Fruit fly (Drosophila melanogaster) whole organism, embryonic: Measurements from ENCODE around the gene Bap60.

Experiments
- ATbp ChIP-seq: fragments of 200-800 bp; sonication (Bioruptor generic); optimal IDR thresholded peaks from 2 replicates; lab custom pipeline; 2017; ENCODE audit warnings: missing biosample characterization, mild to moderate bottlenecking, missing genetic modification characterization, missing genetic modification reagents
- Abd-B ChIP-seq: fragments of 200-800 bp; sonication (Bioruptor generic); optimal IDR thresholded peaks from 2 replicates; lab custom pipeline; 2018; ENCODE audit warnings: missing biosample characterization, mild to moderate bottlenecking, missing genetic modification characterization, moderate library complexity
- Asciz ChIP-seq: fragments of 200-800 bp; sonication (Bioruptor generic); optimal IDR thresholded peaks from 2 replicates; lab custom pipeline; 2017; ENCODE audit warnings: missing biosample characterization, mild to moderate bottlenecking, missing genetic modification characterization, missing genetic modification reagents
- CG11696 ChIP-seq: fragments of 200-800 bp; sonication (Bioruptor generic); IDR thresholded peaks from 2 replicates; pipeline ENCODE4 v1.3.6; 2022; ENCODE audit warnings: missing biosample characterization, missing genetic modification characterization
- CG12236 ChIP-seq: fragments of 200-800 bp; sonication (Bioruptor generic); optimal IDR thresholded peaks from 2 replicates; lab custom pipeline; 2016; ENCODE audit warnings: missing biosample characterization, missing genetic modification characterization
- CG12391 ChIP-seq: fragments of 200-800 bp; sonication (Bioruptor generic); optimal IDR thresholded peaks from 3 replicates; lab custom pipeline; 2018; ENCODE audit warnings: missing biosample characterization, mild to moderate bottlenecking, missing genetic modification characterization, moderate library complexity
- CG13287 ChIP-seq: fragments of 200-800 bp; sonication (Bioruptor generic); IDR thresholded peaks from 2 replicates; pipeline ENCODE4 v1.3.6; 2022; ENCODE audit warnings: missing biosample characterization, missing genetic modification characterization; ENCODE audit not compliant: partially characterized antibody
- CG14050 ChIP-seq: fragments of 200-800 bp; sonication (Bioruptor generic); IDR thresholded peaks from 3 replicates; pipeline ENCODE4 v1.3.6; 2022; ENCODE audit warnings: missing biosample characterization, missing genetic modification characterization
- CG14860 ChIP-seq: fragments of 200-800 bp; sonication (Bioruptor generic); IDR thresholded peaks from 3 replicates; pipeline ENCODE4 v1.3.6; 2022; ENCODE audit warnings: missing biosample characterization, missing genetic modification characterization; ENCODE audit not compliant: partially characterized antibody
- CG1832 ChIP-seq: fragments of 200-800 bp; sonication (Bioruptor generic); optimal IDR thresholded peaks from 2 replicates; lab custom pipeline; 2017; ENCODE audit warnings: missing biosample characterization, mild to moderate bottlenecking, missing genetic modification characterization, inconsistent platforms
- CG2202 ChIP-seq: fragments of 200-800 bp; sonication (Bioruptor generic); optimal IDR thresholded peaks from 2 replicates; lab custom pipeline; 2018; ENCODE audit warnings: missing biosample characterization, mild to moderate bottlenecking, missing genetic modification characterization
- CG30403 ChIP-seq: fragments of 200-800 bp; sonication (Bioruptor generic); optimal IDR thresholded peaks from 3 replicates; lab custom pipeline; 2016; ENCODE audit warnings: missing biosample characterization, missing genetic modification characterization
- CG3065 ChIP-seq: fragments of 200-800 bp; sonication (Bioruptor generic); optimal IDR thresholded peaks from 2 replicates; lab custom pipeline; 2016; ENCODE audit warnings: missing biosample characterization, missing genetic modification characterization
- CG3281 ChIP-seq: fragments of 200-800 bp; sonication (Bioruptor generic); optimal IDR thresholded peaks from 3 replicates; lab custom pipeline; 2017; ENCODE audit warnings: missing biosample characterization, mild to moderate bottlenecking, missing genetic modification characterization
- CG6272 ChIP-seq: fragments of 200-800 bp; sonication (Bioruptor generic); IDR thresholded peaks from 2 replicates; pipeline ENCODE4 v1.3.6; 2022; ENCODE audit warnings: missing biosample characterization, missing genetic modification characterization
- CG8765 ChIP-seq: fragments of 200-800 bp; sonication (Bioruptor generic); IDR thresholded peaks from 2 replicates; pipeline ENCODE4 v1.3.6; 2022; ENCODE audit warnings: missing biosample characterization, missing genetic modification characterization
- CG9876 ChIP-seq: fragments of 200-800 bp; sonication (Bioruptor generic); optimal IDR thresholded peaks from 2 replicates; lab custom pipeline; 2016; ENCODE audit warnings: missing biosample characterization, missing genetic modification characterization
- CkIIα-i1 ChIP-seq: fragments of 200-800 bp; sonication (Bioruptor generic); IDR thresholded peaks from 2 replicates; pipeline ENCODE4 v1.3.6; 2022; ENCODE audit warnings: missing biosample characterization, missing genetic modification characterization
- Dfd ChIP-seq, 2 experiments: fragments of >200 bp; optimal IDR thresholded peaks; 2 replicates each; lab custom pipeline; 2017; ENCODE audit warnings: missing biosample characterization in 2 of 2, missing genetic modification characterization in 2 of 2
- ERR ChIP-seq: fragments of 200-800 bp; sonication (Bioruptor generic); optimal IDR thresholded peaks from 2 replicates; lab custom pipeline; 2016; ENCODE audit warnings: missing biosample characterization, missing genetic modification characterization
- NK7.1 ChIP-seq: fragments of 200-800 bp; sonication (Bioruptor generic); optimal IDR thresholded peaks from 3 replicates; lab custom pipeline; 2016; ENCODE audit warnings: missing biosample characterization, missing genetic modification characterization
- PHDP ChIP-seq: fragments of 200-800 bp; sonication (Bioruptor generic); optimal IDR thresholded peaks from 3 replicates; lab custom pipeline; 2018; ENCODE audit warnings: missing biosample characterization, mild to moderate bottlenecking, missing genetic modification characterization, moderate library complexity
- Rfx ChIP-seq: fragments of 200-800 bp; sonication (Bioruptor generic); IDR thresholded peaks from 2 replicates; pipeline ENCODE4 v1.3.6; 2022; ENCODE audit warnings: missing biosample characterization, missing genetic modification characterization
- Sry-β ChIP-seq: fragments of 200-800 bp; sonication (Bioruptor generic); optimal IDR thresholded peaks from 2 replicates; lab custom pipeline; 2018; ENCODE audit warnings: missing biosample characterization, mild to moderate bottlenecking, missing genetic modification characterization, moderate library complexity
- bbx ChIP-seq: fragments of 200-800 bp; sonication (Bioruptor generic); IDR thresholded peaks from 2 replicates; pipeline ENCODE4 v1.3.6; 2022; ENCODE audit warnings: missing biosample characterization, missing genetic modification characterization; ENCODE audit not compliant: partially characterized antibody
- crc ChIP-seq: fragments of 200-800 bp; sonication (Bioruptor generic); optimal IDR thresholded peaks from 2 replicates; lab custom pipeline; 2016; ENCODE audit warnings: missing biosample characterization, missing genetic modification characterization
- cwo ChIP-seq: fragments of 200-800 bp; sonication (Bioruptor generic); optimal IDR thresholded peaks from 3 replicates; lab custom pipeline; 2017; ENCODE audit warnings: missing biosample characterization, missing genetic modification characterization, mild to moderate bottlenecking, moderate library complexity, missing genetic modification reagents
- dan ChIP-seq: fragments of 200-800 bp; sonication (Bioruptor generic); IDR thresholded peaks from 2 replicates; pipeline ENCODE4 v1.3.6; 2022; ENCODE audit warnings: missing biosample characterization, missing genetic modification characterization
- dpn ChIP-seq, 2 experiments: fragments of 200-800 bp; sonication (Bioruptor generic); optimal IDR thresholded peaks; 3 replicates each; lab custom pipeline; 2016; ENCODE audit warnings: missing biosample characterization in 2 of 2, missing genetic modification characterization in 2 of 2
- gsb-n ChIP-seq: fragments of 200-800 bp; sonication (Bioruptor generic); optimal IDR thresholded peaks from 3 replicates; lab custom pipeline; 2018; ENCODE audit warnings: missing biosample characterization, mild to moderate bottlenecking, missing genetic modification characterization
- ham ChIP-seq: fragments of 200-800 bp; sonication (Bioruptor generic); IDR thresholded peaks from 2 replicates; pipeline ENCODE4 v1.3.6; 2022; ENCODE audit warnings: missing biosample characterization, missing genetic modification characterization
- hkb ChIP-seq, 2 experiments: fragments of 200-800 bp in 1 of 2; fragments of >200 bp in 1 of 2; sonication (Bioruptor generic) in 1 of 2; IDR thresholded peaks in 1 of 2; optimal IDR thresholded peaks in 1 of 2; 2 replicates each; pipeline versions ENCODE4 v1.3.6 to Lab custom; 2017 to 2022; ENCODE audit warnings: missing biosample characterization in 1 of 2, missing genetic modification characterization in 1 of 2
- ind ChIP-seq: fragments of 200-800 bp; sonication (Bioruptor generic); optimal IDR thresholded peaks from 3 replicates; lab custom pipeline; 2016; ENCODE audit warnings: missing biosample characterization, missing genetic modification characterization
- lilli ChIP-seq: fragments of 200-800 bp; sonication (Bioruptor generic); optimal IDR thresholded peaks from 3 replicates; lab custom pipeline; 2016; ENCODE audit warnings: missing biosample characterization, missing genetic modification characterization
- lmd ChIP-seq: fragments of 200-800 bp; sonication (Bioruptor generic); IDR thresholded peaks from 2 replicates; pipeline ENCODE4 v1.3.6; 2022; ENCODE audit warnings: missing biosample characterization, missing genetic modification characterization
- lov ChIP-seq, 2 experiments: fragments of 200-800 bp in 1 of 2; fragments of >200 bp in 1 of 2; sonication (Bioruptor generic) in 1 of 2; IDR thresholded peaks in 1 of 2; optimal IDR thresholded peaks in 1 of 2; 2 replicates in 1 of 2; 3 replicates in 1 of 2; pipeline versions ENCODE4 v1.3.6 to Lab custom; 2017 to 2022; ENCODE audit warnings: missing biosample characterization in 1 of 2, missing genetic modification characterization in 1 of 2
- mam ChIP-seq: fragments of 200-800 bp; sonication (Bioruptor generic); optimal IDR thresholded peaks from 3 replicates; lab custom pipeline; 2016; ENCODE audit warnings: missing biosample characterization, missing genetic modification characterization
- nau ChIP-seq: fragments of 200-800 bp; sonication (Bioruptor generic); optimal IDR thresholded peaks from 3 replicates; lab custom pipeline; 2017; ENCODE audit warnings: missing biosample characterization, mild to moderate bottlenecking, missing genetic modification characterization, missing genetic modification reagents
- org-1 ChIP-seq: fragments of 200-800 bp; sonication (Bioruptor generic); optimal IDR thresholded peaks from 2 replicates; lab custom pipeline; 2017; ENCODE audit warnings: missing biosample characterization, missing genetic modification characterization
- pan ChIP-seq, 4 experiments: fragments of >200 bp in 3 of 4; fragments of 200-800 bp in 1 of 4; sonication (Bioruptor generic) in 1 of 4; optimal IDR thresholded peaks in 3 of 4; IDR thresholded peaks in 1 of 4; 2 replicates each; pipeline versions ENCODE4 v1.3.6 to Lab custom; 2017 to 2022; ENCODE audit warnings: missing biosample characterization in 2 of 4, missing genetic modification characterization in 2 of 4, mixed read lengths in 1 of 4
- scrt ChIP-seq: fragments of 200-800 bp; sonication (Bioruptor generic); optimal IDR thresholded peaks from 2 replicates; lab custom pipeline; 2018; ENCODE audit warnings: missing biosample characterization, mild to moderate bottlenecking, missing genetic modification characterization, moderate library complexity
- shn ChIP-seq: fragments of 200-800 bp; sonication (Bioruptor generic); optimal IDR thresholded peaks from 3 replicates; lab custom pipeline; 2016; ENCODE audit warnings: missing biosample characterization, missing genetic modification characterization
- sima ChIP-seq: fragments of 200-800 bp; sonication (Bioruptor generic); optimal IDR thresholded peaks from 2 replicates; lab custom pipeline; 2016; ENCODE audit warnings: missing biosample characterization, missing genetic modification characterization
- sob ChIP-seq: fragments of 200-800 bp; sonication (Bioruptor generic); IDR thresholded peaks from 2 replicates; pipeline ENCODE4 v1.3.6; 2022; ENCODE audit warnings: missing biosample characterization, missing genetic modification characterization
- tna ChIP-seq: fragments of 200-800 bp; sonication (Bioruptor generic); IDR thresholded peaks from 2 replicates; pipeline ENCODE4 v1.3.6; 2022; ENCODE audit warnings: missing biosample characterization, missing genetic modification characterization; ENCODE audit not compliant: partially characterized antibody
- toy ChIP-seq: fragments of 200-800 bp; sonication (Bioruptor generic); IDR thresholded peaks from 2 replicates; pipeline ENCODE4 v1.3.6; 2022; ENCODE audit warnings: missing biosample characterization, missing genetic modification characterization
- ttk ChIP-seq: fragments of 200-800 bp; sonication (Bioruptor generic); IDR thresholded peaks from 2 replicates; pipeline ENCODE4 v2.1.2; 2022; ENCODE audit warnings: missing biosample characterization, missing genetic modification characterization
- unc-4 ChIP-seq: fragments of 200-800 bp; sonication (Bioruptor generic); IDR thresholded peaks from 2 replicates; pipeline ENCODE4 v1.3.6; 2022; ENCODE audit warnings: missing biosample characterization, missing genetic modification characterization; ENCODE audit not compliant: partially characterized antibody
- wor ChIP-seq: fragments of 200-800 bp; sonication (Bioruptor generic); IDR thresholded peaks from 2 replicates; pipeline ENCODE4 v1.3.6; 2022; ENCODE audit warnings: missing biosample characterization, missing genetic modification characterization

Bap60 gene

DNA sequence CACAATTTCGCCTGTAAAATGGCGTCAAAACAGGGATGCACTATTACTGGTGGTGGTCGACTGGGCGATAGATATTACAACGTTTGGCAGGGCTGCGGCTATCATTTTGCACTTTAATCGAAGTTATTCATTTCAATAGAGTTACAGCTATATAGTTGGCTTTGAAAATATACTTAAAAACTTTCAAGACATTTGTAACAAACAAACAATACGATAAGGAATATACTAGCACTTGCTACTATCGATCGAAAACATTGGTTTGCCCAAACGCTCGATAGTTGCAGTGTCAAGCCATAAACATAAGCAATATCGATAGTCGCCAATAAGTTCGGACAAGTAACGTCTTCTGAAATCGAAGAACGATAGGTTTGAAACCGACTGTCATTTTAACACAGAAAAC lies at the start of gene Bap60, which contains the start of gene CG12096 (continued):
- peak; percentile 11 for TF ChIP-seq Sry-β (GFP tag; lab: Kevin White, UChicago)
- peak; percentile 30 for TF ChIP-seq cwo
- TF ChIP-seq ttk (GFP tag; lab: Robert Waterston, UW), result no peak; the same call in 1 of the 2 replicates
- TF ChIP-seq ERR (GFP tag; lab: Kevin White, UChicago), result peak; percentile 64
- peak; percentile 81 to 82 for TF ChIP-seq dpn (GFP tag; optimal IDR thresholded peaks at IDR 0.05; lab: Kevin White, UChicago)
- peak; percentile 31 for TF ChIP-seq hkb (optimal IDR thresholded peaks at IDR 0.05; lab: Kevin White, UChicago)
- no peak for TF ChIP-seq hkb (GFP tag; IDR thresholded peaks at IDR 0.05; lab: Robert Waterston, UW)
- peak; percentile 55 for TF ChIP-seq NK7.1 (GFP tag; lab: Kevin White, UChicago)
- peak; percentile 70 for TF ChIP-seq CG8765
- TF ChIP-seq CG1832 (GFP tag; lab: Kevin White, UChicago), result no peak
- TF ChIP-seq unc-4, result peak; percentile 95
- peak; percentile 39; the same call in 1 of the 3 replicates for TF ChIP-seq CG14050 (GFP tag; lab: Robert Waterston, UW)
- peak; percentile 46 for TF ChIP-seq CG2202 (tag; lab: Kevin White, UChicago)
- TF ChIP-seq Asciz (GFP tag; lab: Kevin White, UChicago), result no peak
- TF ChIP-seq shn (GFP tag; lab: Kevin White, UChicago), result peak; percentile 85
- no peak for TF ChIP-seq lov (optimal IDR thresholded peaks at IDR 0.05; lab: Kevin White, UChicago)
- TF ChIP-seq lov (GFP tag; IDR thresholded peaks at IDR 0.05; lab: Robert Waterston, UW), result no peak
- peak; percentile 86 for TF ChIP-seq mam (GFP tag; lab: Kevin White, UChicago)
- peak; percentile 79 for TF ChIP-seq ind
- no peak for TF ChIP-seq dan (GFP tag; lab: Robert Waterston, UW)
- TF ChIP-seq CkIIα-i1, result no peak
- TF ChIP-seq pan (optimal IDR thresholded peaks at IDR 0.05; lab: Kevin White, UChicago), result no peak
- TF ChIP-seq pan (GFP tag; optimal IDR thresholded peaks at IDR 0.05 in 1 of 2, IDR thresholded peaks at IDR 0.05 in 1 of 2), result peak in 1 of 2 experiments; percentile 37
- TF ChIP-seq Abd-B, result peak; percentile 91
- TF ChIP-seq gsb-n, result no peak
- peak; percentile 74 for TF ChIP-seq CG9876
- TF ChIP-seq lilli (GFP tag; lab: Kevin White, UChicago), result peak; percentile 83
- no peak for TF ChIP-seq nau (GFP tag; lab: Kevin White, UChicago)
- TF ChIP-seq toy, result no peak
- TF ChIP-seq tna (GFP tag; lab: Robert Waterston, UW), result peak; percentile 70; the same call in 1 of the 2 replicates
- TF ChIP-seq crc, result peak; percentile 44
- TF ChIP-seq PHDP (tag; lab: Kevin White, UChicago), result peak; percentile 69
- TF ChIP-seq CG3065, result peak; percentile 44
- TF ChIP-seq Rfx (GFP tag; lab: Robert Waterston, UW), result peak; percentile 76
- TF ChIP-seq bbx (GFP tag; lab: Robert Waterston, UW), result peak; percentile 75
- TF ChIP-seq org-1 (GFP tag; lab: Kevin White, UChicago), result peak; percentile 40
- no peak for TF ChIP-seq CG12236 (GFP tag; lab: Kevin White, UChicago)
- TF ChIP-seq CG30403 (GFP tag; lab: Kevin White, UChicago), result peak; percentile 82
- TF ChIP-seq CG12391, result peak; percentile 86
- TF ChIP-seq Dfd (GFP tag; optimal IDR thresholded peaks at IDR 0.05; lab: Kevin White, UChicago), result no peak
- no peak for TF ChIP-seq wor (GFP tag; lab: Robert Waterston, UW)
- TF ChIP-seq CG3281 (GFP tag; lab: Kevin White, UChicago), result no peak
- no peak for TF ChIP-seq ATbp
- peak; percentile 68 for TF ChIP-seq lmd (GFP tag; lab: Robert Waterston, UW)
- 0 out of 2 replicates have a peak, but pooled peaks have one; percentile 28 for TF ChIP-seq ham (GFP tag; lab: Robert Waterston, UW)
- TF ChIP-seq CG6272, result peak; percentile 44
- no peak for TF ChIP-seq CG11696 (GFP tag; lab: Robert Waterston, UW)
- TF ChIP-seq scrt (GFP tag; lab: Kevin White, UChicago), result no peak
- peak; percentile 95 for TF ChIP-seq CG13287 (GFP tag; lab: Robert Waterston, UW)
- peak; percentile 66; the same call in 1 of the 2 replicates for TF ChIP-seq sob
- peak; percentile 11 for TF ChIP-seq sima (GFP tag; lab: Kevin White, UChicago)
- peak; percentile 94 for TF ChIP-seq CG14860
